Fruit fly (Drosophila melanogaster) whole organism, prepupa: ENCODE data around the gene PIG-F.

Source experiments
- Gug ChIP-seq: fragments of 200-800 bp; sonication (Bioruptor generic); IDR thresholded peaks from 2 replicates; pipeline ENCODE4 v1.3.6; 2022; ENCODE audit warnings: missing biosample characterization, missing genetic modification characterization
- eg ChIP-seq: fragments of 200-800 bp; sonication (Bioruptor generic); IDR thresholded peaks from 3 replicates; pipeline ENCODE4 v1.3.6; 2022; ENCODE audit warnings: missing biosample characterization, missing genetic modification characterization
- lz ChIP-seq: fragments of 200-800 bp; sonication (Bioruptor generic); optimal IDR thresholded peaks from 3 replicates; lab custom pipeline; 2016; ENCODE audit warnings: missing biosample characterization, missing genetic modification characterization

DNA sequence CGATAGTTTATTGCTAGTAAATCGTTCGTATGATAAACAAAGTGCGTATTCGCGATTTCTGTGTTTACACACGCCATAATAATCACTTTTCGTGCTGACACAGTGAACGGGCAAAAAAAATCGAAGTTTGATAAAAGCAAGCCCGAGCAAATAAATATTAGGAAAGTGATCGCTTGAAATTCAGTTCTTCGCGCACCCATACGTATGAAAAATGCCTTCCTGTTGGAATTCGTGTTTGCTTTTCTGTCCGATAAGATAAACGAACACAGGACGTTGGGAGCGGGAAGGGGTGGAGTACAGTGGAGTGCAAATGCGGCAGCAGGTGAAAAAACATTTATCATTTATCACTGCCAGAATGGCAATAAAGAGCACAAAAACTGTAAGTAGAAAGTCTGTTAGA, 18.4 kb downstream of the PIG-F start:
- TF ChIP-seq eg (GFP tag; lab: Robert Waterston, UW) (no peak), lz (GFP tag; lab: Kevin White, UChicago) (no peak), Gug (GFP tag; lab: Robert Waterston, UW) (no peak)
